Worm (Caenorhabditis elegans) whole organism, L3 larva: ENCODE measurements around the gene F46B6.5.

Experiments
- ama-1 ChIP-seq: fragments of 150-350 bp; optimal IDR thresholded peaks from 2 replicates; lab custom pipeline; 2018
- ceh-16 ChIP-seq: sonication (generic microtip); optimal IDR thresholded peaks from 2 replicates; lab custom pipeline; 2017; ENCODE audit warnings: missing biosample characterization, missing genetic modification characterization
- ceh-28 ChIP-seq: fragments of 150-350 bp; optimal IDR thresholded peaks from 2 replicates; lab custom pipeline; 2014; ENCODE audit warnings: missing biosample characterization, missing genetic modification reagents, missing genetic modification characterization
- ceh-9 ChIP-seq: sonication (generic microtip); optimal IDR thresholded peaks from 2 replicates; lab custom pipeline; 2018; ENCODE audit warnings: missing biosample characterization, missing genetic modification characterization
- fkh-2 ChIP-seq: fragments of 150-350 bp; optimal IDR thresholded peaks from 2 replicates; lab custom pipeline; 2014; ENCODE audit warnings: missing biosample characterization, missing genetic modification reagents, missing genetic modification characterization
- lin-39 ChIP-seq: fragments of 150-350 bp; optimal IDR thresholded peaks from 2 replicates; lab custom pipeline; 2018; ENCODE audit warnings: missing biosample characterization, missing genetic modification reagents, missing genetic modification characterization
- nhr-11 ChIP-seq: fragments of 150-350 bp; optimal IDR thresholded peaks from 2 replicates; lab custom pipeline; 2014; ENCODE audit warnings: missing biosample characterization, missing genetic modification characterization
- nhr-28 ChIP-seq: fragments of 150-350 bp; optimal IDR thresholded peaks from 2 replicates; lab custom pipeline; 2014; ENCODE audit warnings: missing biosample characterization, missing genetic modification characterization
- skn-1 ChIP-seq: fragments of 150-350 bp; optimal IDR thresholded peaks from 2 replicates; lab custom pipeline; 2014; ENCODE audit warnings: missing biosample characterization, missing genetic modification characterization
- snpc-4 ChIP-seq: fragments of 150-350 bp; optimal IDR thresholded peaks from 2 replicates; lab custom pipeline; 2014; ENCODE audit warnings: missing biosample characterization, missing genetic modification characterization
- zag-1 ChIP-seq: fragments of 150-350 bp; optimal IDR thresholded peaks from 2 replicates; lab custom pipeline; 2014; ENCODE audit warnings: missing biosample characterization, missing genetic modification characterization
- ztf-4 ChIP-seq: fragments of 150-350 bp; optimal IDR thresholded peaks from 2 replicates; lab custom pipeline; 2014; ENCODE audit warnings: missing biosample characterization, missing genetic modification characterization

DNA sequence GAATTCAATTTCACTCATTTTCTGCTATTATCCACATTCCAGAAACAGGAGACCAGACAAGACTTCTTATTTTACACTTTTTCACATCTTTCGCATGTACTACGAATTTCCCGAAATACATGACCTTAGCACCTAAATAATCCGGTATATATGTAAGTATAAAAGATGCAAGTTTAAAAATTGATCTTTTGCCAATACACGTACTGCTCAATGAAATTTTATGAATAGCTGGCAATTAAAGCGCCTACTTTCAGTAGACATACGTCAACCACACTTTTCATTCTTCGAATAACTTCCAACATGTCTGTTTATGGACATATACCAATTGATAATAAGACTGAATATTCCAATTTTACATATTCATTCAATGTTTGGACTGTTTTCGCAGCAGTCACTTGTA is 20.3 kb upstream of the F46B6.5 start, which contains the start of gene sru-39:
- no peak for TF ChIP-seq ceh-28 (tag; lab: Kevin White, UChicago)
- no peak for TF ChIP-seq lin-39 (tag; lab: Kevin White, UChicago)
- TF ChIP-seq snpc-4 (tag; lab: Kevin White, UChicago) = no peak
- no peak for TF ChIP-seq skn-1
- no peak for TF ChIP-seq fkh-2
- no peak for TF ChIP-seq nhr-11 (tag; lab: Kevin White, UChicago)
- TF ChIP-seq nhr-28 (tag; lab: Kevin White, UChicago) = no peak
- TF ChIP-seq ama-1 (lab: Kevin White, UChicago) = no peak
- TF ChIP-seq ceh-9 = no peak
- TF ChIP-seq ceh-16 (tag; lab: Kevin White, UChicago) = no peak
- TF ChIP-seq ztf-4 (tag; lab: Kevin White, UChicago) = no peak
- no peak for TF ChIP-seq zag-1
